Worm (Caenorhabditis elegans) whole organism, L4 larva: ENCODE results near the gene K08F9.3.
A peak's percentile ranks its signal among the peaks of the same experiment; 100 is the strongest.

Experiments used
- F10B5.3 ChIP-seq: sonication (generic microtip); optimal IDR thresholded peaks from 2 replicates; lab custom pipeline; 2016; ENCODE audit warnings: mild to moderate bottlenecking, missing genetic modification characterization, missing compliant biosample characterization
- Y5F2A.4 ChIP-seq: fragments of 200-800 bp; sonication (Bioruptor generic); optimal IDR thresholded peaks from 2 replicates; lab custom pipeline; 2018; ENCODE audit warnings: mild to moderate bottlenecking, missing genetic modification characterization, missing compliant biosample characterization
- ZK337.2 ChIP-seq: fragments of 200-800 bp; sonication (Bioruptor generic); IDR thresholded peaks from 2 replicates; pipeline ENCODE4 v1.3.6; 2022; ENCODE audit warnings: missing genetic modification reagents, missing genetic modification characterization, missing compliant biosample characterization
- aha-1 ChIP-seq: fragments of 150-350 bp; peaks from one replicate; lab custom pipeline; 2014; ENCODE audit warnings: missing biosample characterization, missing genetic modification characterization
- arid-1 ChIP-seq: fragments of 200-800 bp; sonication (Bioruptor generic); conservative IDR thresholded peaks from 2 replicates; pipeline ENCODE4 v1.3.6; 2022; ENCODE audit warnings: missing genetic modification reagents, missing genetic modification characterization, missing compliant biosample characterization
- ceh-32 ChIP-seq: sonication (generic microtip); optimal IDR thresholded peaks from 2 replicates; lab custom pipeline; 2016; ENCODE audit warnings: mild to moderate bottlenecking, missing genetic modification characterization, missing compliant biosample characterization; ENCODE audit not compliant: poor library complexity
- ceh-82 ChIP-seq: sonication (generic microtip); optimal IDR thresholded peaks from 2 replicates; lab custom pipeline; 2017; ENCODE audit warnings: missing biosample characterization, missing genetic modification characterization
- ces-1 ChIP-seq: fragments of 150-350 bp; sonication (generic microtip); optimal IDR thresholded peaks from 4 replicates; lab custom pipeline; 2014; ENCODE audit warnings: missing biosample characterization, missing genetic modification reagents, missing genetic modification characterization
- dmd-6 ChIP-seq: fragments of 200-800 bp; sonication (Bioruptor generic); IDR thresholded peaks from 2 replicates; pipeline ENCODE4 v1.3.6; 2022; ENCODE audit warnings: missing genetic modification reagents, missing genetic modification characterization, missing compliant biosample characterization
- dmd-8 ChIP-seq: fragments of 200-800 bp; sonication (Bioruptor generic); IDR thresholded peaks from 2 replicates; pipeline ENCODE4 v1.3.6; 2022; ENCODE audit warnings: missing genetic modification characterization, missing compliant biosample characterization
- fos-1 ChIP-seq: fragments of 150-350 bp; optimal IDR thresholded peaks from 2 replicates; lab custom pipeline; 2014; ENCODE audit warnings: missing biosample characterization, missing genetic modification characterization
- hif-1 ChIP-seq, 2 experiments: sonication (generic microtip); optimal IDR thresholded peaks; 2 replicates each; lab custom pipeline; 2016 to 2017; ENCODE audit warnings: missing compliant biosample characterization in 2 of 2, missing genetic modification characterization in 2 of 2, missing genetic modification reagents in 2 of 2, missing genotype in 2 of 2, mild to moderate bottlenecking in 1 of 2
- hlh-11 ChIP-seq: fragments of 200-800 bp; sonication (Bioruptor generic); optimal IDR thresholded peaks from 2 replicates; lab custom pipeline; 2018; ENCODE audit warnings: mild to moderate bottlenecking, missing genetic modification characterization, missing compliant biosample characterization
- hlh-30 ChIP-seq: sonication (generic microtip); optimal IDR thresholded peaks from 2 replicates; lab custom pipeline; 2017; ENCODE audit warnings: antibody characterized with exemption, mild to moderate bottlenecking, missing genetic modification characterization, missing compliant biosample characterization; ENCODE audit not compliant: insufficient read depth
- lin-29 ChIP-seq: fragments of 200-800 bp; sonication (Bioruptor generic); IDR thresholded peaks from 2 replicates; pipeline ENCODE4 v1.3.6; 2022; ENCODE audit warnings: missing genetic modification reagents, missing genetic modification characterization, missing compliant biosample characterization
- lin-39 ChIP-seq: fragments of 150-350 bp; optimal IDR thresholded peaks from 2 replicates; lab custom pipeline; 2014; ENCODE audit warnings: missing biosample characterization, missing genetic modification reagents, missing genetic modification characterization
- madf-5 ChIP-seq, 2 experiments: fragments of 200-800 bp; sonication (Bioruptor generic); IDR thresholded peaks; 2 replicates each; pipeline ENCODE4 v1.3.6; 2022; ENCODE audit warnings: missing compliant biosample characterization in 2 of 2, missing genetic modification characterization in 2 of 2
- mes-2 ChIP-seq: sonication (generic microtip); optimal IDR thresholded peaks from 2 replicates; lab custom pipeline; 2016; ENCODE audit warnings: missing genotype, mild to moderate bottlenecking, missing genetic modification characterization, missing compliant biosample characterization; ENCODE audit not compliant: poor library complexity, severe bottlenecking
- mxl-2 ChIP-seq: fragments of 200-800 bp; sonication (Bioruptor generic); conservative IDR thresholded peaks from 2 replicates; pipeline ENCODE4 v1.3.6; 2022; ENCODE audit warnings: missing genetic modification reagents, missing genetic modification characterization, missing compliant biosample characterization
- nhr-10 ChIP-seq: fragments of 150-350 bp; optimal IDR thresholded peaks from 2 replicates; lab custom pipeline; 2014; ENCODE audit warnings: missing biosample characterization, missing genetic modification characterization
- nhr-237 ChIP-seq: sonication (generic microtip); optimal IDR thresholded peaks from 2 replicates; lab custom pipeline; 2017; ENCODE audit warnings: missing biosample characterization, missing genetic modification characterization
- nhr-28 ChIP-seq: fragments of 150-350 bp; optimal IDR thresholded peaks from 2 replicates; lab custom pipeline; 2014; ENCODE audit warnings: missing biosample characterization, missing genetic modification characterization
- nhr-48 ChIP-seq: sonication (generic microtip); optimal IDR thresholded peaks from 2 replicates; lab custom pipeline; 2016; ENCODE audit warnings: mild to moderate bottlenecking, missing genetic modification characterization, missing compliant biosample characterization
- nhr-77 ChIP-seq: fragments of 150-350 bp; optimal IDR thresholded peaks from 2 replicates; lab custom pipeline; 2014; ENCODE audit warnings: missing biosample characterization, missing genetic modification characterization
- php-3 ChIP-seq: fragments of 200-800 bp; sonication (Bioruptor generic); IDR thresholded peaks from 2 replicates; pipeline ENCODE4 v1.3.6; 2022; ENCODE audit warnings: missing genetic modification reagents, missing genetic modification characterization, missing compliant biosample characterization
- pqm-1 ChIP-seq: sonication (generic microtip); optimal IDR thresholded peaks from 2 replicates; lab custom pipeline; 2017; ENCODE audit warnings: missing biosample characterization, missing genetic modification characterization
- sdz-12 ChIP-seq: fragments of 200-800 bp; sonication (Bioruptor generic); optimal IDR thresholded peaks from 2 replicates; lab custom pipeline; 2018; ENCODE audit warnings: mild to moderate bottlenecking, missing genetic modification characterization, missing compliant biosample characterization
- skn-1 ChIP-seq: fragments of 150-350 bp; optimal IDR thresholded peaks from 2 replicates; lab custom pipeline; 2014; ENCODE audit warnings: missing biosample characterization, missing genetic modification characterization
- spr-1 ChIP-seq: sonication (generic microtip); optimal IDR thresholded peaks from 2 replicates; lab custom pipeline; 2016; ENCODE audit warnings: mild to moderate bottlenecking, missing genetic modification characterization, missing compliant biosample characterization
- zag-1 ChIP-seq: fragments of 150-350 bp; optimal IDR thresholded peaks from 2 replicates; lab custom pipeline; 2014; ENCODE audit warnings: missing biosample characterization, missing genetic modification characterization
- zfp-2 ChIP-seq: sonication (generic microtip); optimal IDR thresholded peaks from 2 replicates; lab custom pipeline; 2016; ENCODE audit warnings: mild to moderate bottlenecking, missing genetic modification characterization, missing compliant biosample characterization
- zip-11 ChIP-seq: fragments of 200-800 bp; sonication (Bioruptor generic); IDR thresholded peaks from 2 replicates; pipeline ENCODE4 v1.3.6; 2022; ENCODE audit warnings: missing genetic modification characterization, missing compliant biosample characterization
- ztf-11 ChIP-seq: fragments of 150-350 bp; optimal IDR thresholded peaks from 2 replicates; lab custom pipeline; 2014; ENCODE audit warnings: missing biosample characterization, missing genetic modification characterization

Gene K08F9.3

DNA sequence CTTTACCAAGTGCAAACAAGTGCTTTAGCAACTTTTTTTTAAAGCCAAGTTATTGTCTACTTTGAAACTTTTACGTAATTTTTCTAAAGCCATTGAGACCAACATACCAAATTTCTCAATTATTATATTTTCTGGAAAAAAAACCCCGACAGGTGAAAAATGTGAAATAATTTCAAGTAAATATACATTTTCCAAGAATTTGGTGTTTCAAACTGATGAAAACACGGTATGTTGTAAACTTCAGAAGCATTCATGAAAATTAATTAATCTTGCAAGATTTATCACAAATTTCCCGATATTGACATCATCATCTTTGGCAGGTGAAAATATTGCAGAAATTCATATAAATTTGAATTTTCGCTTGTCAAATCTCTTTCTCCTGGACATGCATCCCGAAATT is 22.4 kb downstream of the K08F9.3 start, which contains the start of gene srz-11:
Gene srz-11, plus strand, starts transcription at position 386 of the 400 bp plus-strand sequence.
- TF ChIP-seq nhr-48 (no peak), hlh-11 (tag; lab: Kevin White, UChicago) (no peak), ceh-32 (tag; lab: Kevin White, UChicago) (no peak), php-3 (GFP tag; lab: Robert Waterston, UW) (no peak)

DNA sequence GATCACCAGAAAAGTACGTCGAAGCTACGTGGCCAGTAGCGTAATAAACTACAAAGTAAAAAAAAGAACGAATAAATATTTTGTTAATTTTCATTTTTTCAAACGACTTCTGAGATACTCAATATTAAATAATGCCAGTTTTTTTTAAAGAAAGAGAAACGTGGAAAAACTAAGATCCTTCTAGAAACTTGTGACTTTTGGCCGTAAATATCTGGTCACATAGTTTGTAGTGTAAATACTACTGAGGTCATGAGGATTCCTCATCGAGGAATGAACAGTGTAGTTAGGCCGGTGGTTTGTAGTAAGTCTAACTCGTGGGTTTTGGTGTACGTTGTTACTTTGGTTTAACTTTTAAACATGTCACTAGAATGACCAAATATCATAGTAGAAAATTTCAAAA is 27.7 kb downstream of the K08F9.3 start:
- TF ChIP-seq hlh-30 (tag; lab: Kevin White, UChicago) (peak; percentile 43), nhr-28 (tag; lab: Kevin White, UChicago) (peak; percentile 74)

DNA sequence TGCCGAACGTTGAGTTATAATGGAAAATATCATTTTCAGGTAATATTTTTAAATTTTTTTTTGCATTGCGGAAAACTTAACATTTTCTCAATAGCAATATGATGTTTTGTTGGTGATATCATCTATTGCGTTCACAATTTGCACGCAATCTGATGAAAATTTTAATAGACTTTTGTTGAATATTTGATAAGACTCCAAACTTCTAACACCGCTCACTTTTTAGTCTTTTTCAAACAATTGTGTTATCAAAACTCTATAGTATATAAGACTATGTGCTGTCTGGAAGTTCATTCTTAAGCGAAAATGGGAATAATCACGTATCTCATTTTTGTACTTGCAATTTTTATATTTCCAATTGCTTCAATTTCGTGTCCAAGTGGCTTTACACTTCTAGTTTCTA is 35.1 kb downstream of the K08F9.3 start, which contains the start of gene clec-47:
Gene clec-47, plus strand, starts transcription at position 301 of the 400 bp plus-strand sequence.
- TF ChIP-seq nhr-28 (tag; lab: Kevin White, UChicago): peak; percentile 19
- TF ChIP-seq hif-1 (tag; optimal IDR thresholded peaks at IDR 0.05; lab: Kevin White, UChicago): peak in 1 of 2 experiments; percentile 31
- no peak for TF ChIP-seq skn-1 (tag; lab: Kevin White, UChicago)
- TF ChIP-seq ceh-82 (tag; lab: Kevin White, UChicago): no peak

DNA sequence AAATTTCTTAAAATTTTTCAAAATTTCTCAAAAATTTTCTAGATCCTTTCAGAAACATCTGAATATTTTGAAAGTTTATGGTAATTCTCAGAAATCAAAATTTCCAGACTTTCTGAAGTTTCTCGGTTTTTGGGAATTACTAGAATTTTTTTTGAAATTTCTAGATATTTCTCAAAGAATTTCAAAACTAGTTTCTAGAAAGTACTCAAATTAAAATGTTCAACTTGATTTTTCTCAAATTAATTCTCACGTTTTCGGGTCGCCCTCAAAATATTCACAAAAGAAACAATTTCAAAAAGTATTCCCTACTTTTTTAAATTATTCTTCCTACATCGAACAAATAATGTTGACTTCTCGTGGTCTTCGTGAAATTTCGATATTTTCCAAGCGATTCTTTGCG is 39.4 kb downstream of the K08F9.3 start, which contains the start of gene T09F5.10:
Gene T09F5.10, plus strand, starts transcription at position 301 of the 400 bp plus-strand sequence.
- TF ChIP-seq lin-29 (no peak), nhr-10 (no peak), zip-11 (GFP tag; lab: Robert Waterston, UW) (no peak), ces-1 (GFP tag; lab: Kevin White, UChicago) (no peak), dmd-8 (GFP tag; lab: Robert Waterston, UW) (no peak), zfp-2 (tag; lab: Kevin White, UChicago) (no peak), arid-1 (GFP tag; lab: Robert Waterston, UW) (no peak), Y5F2A.4 (GFP tag; lab: Kevin White, UChicago) (no peak), nhr-77 (no peak), fos-1 (tag; lab: Kevin White, UChicago) (no peak), dmd-6 (GFP tag; lab: Robert Waterston, UW) (no peak)

DNA sequence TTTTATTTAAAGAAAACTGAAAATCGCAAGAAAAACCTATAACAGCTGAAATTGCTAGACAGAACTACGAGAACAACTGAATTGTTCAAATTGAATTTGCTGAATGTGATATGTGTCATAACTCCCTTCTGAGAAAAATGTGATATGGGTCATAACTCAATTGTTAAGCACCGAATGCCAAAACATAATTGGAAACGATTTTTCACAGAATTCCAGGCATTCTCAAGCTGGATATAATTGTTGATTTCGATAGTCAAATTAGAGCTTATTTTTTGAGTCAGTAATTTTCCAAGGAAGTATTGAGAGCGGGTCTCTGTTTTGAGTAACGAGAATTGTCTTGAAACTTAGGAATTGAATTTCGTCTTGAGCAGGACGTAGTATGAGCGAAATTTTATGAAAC is 41.6 kb downstream of the K08F9.3 start:
- TF ChIP-seq mxl-2 (no peak), mes-2 (tag; lab: Kevin White, UChicago) (no peak), pqm-1 (tag; lab: Kevin White, UChicago) (no peak), lin-39 (tag; lab: Kevin White, UChicago) (no peak), aha-1 (tag; lab: Kevin White, UChicago) (no peak), ztf-11 (tag; lab: Kevin White, UChicago) (no peak), ZK337.2 (GFP tag; lab: Robert Waterston, UW) (no peak), zag-1 (tag; lab: Kevin White, UChicago) (no peak), sdz-12 (GFP tag; lab: Kevin White, UChicago) (no peak), spr-1 (tag; lab: Kevin White, UChicago) (no peak), nhr-237 (tag; lab: Kevin White, UChicago) (no peak), lin-29 (no peak), dmd-8 (GFP tag; lab: Robert Waterston, UW) (no peak), madf-5 (GFP tag; IDR thresholded peaks at IDR 0.05; lab: Robert Waterston, UW) (no peak), F10B5.3 (tag; lab: Kevin White, UChicago) (no peak)
- TF ChIP-seq, all 104 proteins: peak for 0
